Fruit fly (Drosophila melanogaster): Measurements from ENCODE around the gene Ptp10D.
"Not testable (repeated sequence)": the region's sequence is repeated elsewhere in the genome, so short reads cannot be mapped to it uniquely, and the experiment has no call there.

Gene Ptp10D

DNA sequence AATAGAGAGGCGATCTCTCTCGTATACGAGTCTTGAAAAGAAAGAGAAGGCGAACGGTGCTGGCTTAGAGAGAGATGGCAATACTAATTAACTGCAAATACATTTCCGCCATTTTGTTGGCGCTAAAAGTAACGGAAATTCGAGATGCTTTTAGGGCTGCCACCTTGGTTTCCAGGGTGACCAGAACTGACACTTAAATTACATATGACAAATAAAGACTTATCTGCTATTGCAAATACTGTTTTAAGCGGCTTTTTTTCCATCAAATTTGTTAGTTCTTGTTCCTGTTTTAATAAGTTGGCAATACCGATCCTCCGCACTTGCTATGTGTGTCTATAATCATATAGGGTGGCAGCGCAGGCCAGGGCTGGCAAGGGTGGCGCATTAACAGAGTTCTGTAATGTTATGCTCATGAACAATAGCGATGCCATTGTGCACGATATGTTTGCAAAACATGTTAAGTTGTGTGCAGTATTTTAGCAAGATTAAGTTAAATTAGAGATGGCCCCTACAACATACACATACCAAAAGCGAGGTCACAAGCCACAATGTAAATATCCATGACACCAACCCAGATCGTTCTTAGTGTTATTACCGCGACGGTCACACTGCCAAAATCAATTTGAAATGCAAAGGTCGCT, 41.5 kb upstream of the Ptp10D start, which contains the start of gene nod:
nod (plus strand) TSS at position 573 of the 641 bp plus-strand sequence.
- TF ChIP-seq CG32121 (GFP tag; IDR thresholded peaks at IDR 0.05): peak; percentile 47; the same call in 1 of the 2 replicates
- TF ChIP-seq Pif1B (GFP tag; optimal IDR thresholded peaks at IDR 0.05): no peak
- no peak for TF ChIP-seq CG10348 (GFP tag; IDR thresholded peaks at IDR 0.05)
- TF ChIP-seq rn (GFP tag; IDR thresholded peaks at IDR 0.05): no peak
- TF ChIP-seq CG4496 (GFP tag; IDR thresholded peaks at IDR 0.05): 0 out of 3 replicates have a peak, but pooled peaks have one; percentile 45
- TF ChIP-seq gl (tag; optimal IDR thresholded peaks at IDR 0.05): no peak
- TF ChIP-seq CG15710 (tag; optimal IDR thresholded peaks at IDR 0.05): peak; percentile 9
- TF ChIP-seq Pif1A (GFP tag; optimal IDR thresholded peaks at IDR 0.05): no peak
- TF ChIP-seq CG13204 (GFP tag; optimal IDR thresholded peaks at IDR 0.05): no peak
- TF ChIP-seq CG17806 (tag; optimal IDR thresholded peaks at IDR 0.05): peak; percentile 35
- 0 out of 3 replicates have a peak, but pooled peaks have one; percentile 55 for TF ChIP-seq fd96Ca (GFP tag; IDR thresholded peaks at IDR 0.05)
- no peak; the same call in 1 of the 2 replicates for TF ChIP-seq Ets98B (GFP tag; IDR thresholded peaks at IDR 0.05)
- 0 out of 2 replicates have a peak, but pooled peaks have one; percentile 21 for TF ChIP-seq CG12605 (GFP tag; IDR thresholded peaks at IDR 0.05)
- peak; percentile 27 for TF ChIP-seq CG9948 (tag; optimal IDR thresholded peaks at IDR 0.05)
- peak; percentile 31 for TF ChIP-seq Snoo (tag; optimal IDR thresholded peaks at IDR 0.05)
- TF ChIP-seq CG14655 (GFP tag; optimal IDR thresholded peaks at IDR 0.05): no peak
- no peak for TF ChIP-seq EcR (GFP tag; optimal IDR thresholded peaks at IDR 0.05)
- peak; percentile 35 for TF ChIP-seq CG8159 (tag; optimal IDR thresholded peaks at IDR 0.05)
- peak; percentile 4 for TF ChIP-seq CG8301 (tag; optimal IDR thresholded peaks at IDR 0.05)
- peak; percentile 2 for TF ChIP-seq CG34367 (tag; optimal IDR thresholded peaks at IDR 0.05)
- TF ChIP-seq D1 (tag; optimal IDR thresholded peaks at IDR 0.05): no peak

DNA sequence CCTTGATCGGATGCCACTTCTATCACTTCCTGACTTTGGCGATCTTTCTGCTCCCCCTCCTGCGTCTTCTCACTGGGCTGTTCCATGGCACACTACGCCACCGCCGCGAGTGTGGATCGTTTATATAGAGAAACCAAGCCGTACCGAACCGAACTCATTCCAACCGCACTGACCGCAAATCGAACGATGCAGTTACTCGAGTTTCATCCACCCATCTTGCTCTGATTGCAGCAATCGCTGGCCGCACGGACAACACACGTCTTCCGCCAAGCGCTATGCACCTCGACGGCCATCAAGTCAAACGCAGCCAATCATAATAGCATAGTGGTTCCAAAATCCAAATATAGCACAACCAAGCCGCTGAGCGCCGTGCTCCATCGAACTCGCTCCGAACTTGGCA, 37.7 kb upstream of the Ptp10D start, which contains the start of gene pkm:
pkm (minus strand) TSS at position 101 of the 400 bp plus-strand sequence.
- TF ChIP-seq Ets98B (GFP tag; IDR thresholded peaks at IDR 0.05) (no peak), CG32121 (GFP tag; IDR thresholded peaks at IDR 0.05) (no peak), CG12605 (GFP tag; IDR thresholded peaks at IDR 0.05) (no peak), Snoo (tag; optimal IDR thresholded peaks at IDR 0.05) (no peak), gl (tag; optimal IDR thresholded peaks at IDR 0.05) (no peak), EcR (GFP tag; optimal IDR thresholded peaks at IDR 0.05) (no peak), CG9948 (tag; optimal IDR thresholded peaks at IDR 0.05) (no peak), Pif1B (GFP tag; optimal IDR thresholded peaks at IDR 0.05) (no peak), Pif1A (GFP tag; optimal IDR thresholded peaks at IDR 0.05) (no peak), D1 (tag; optimal IDR thresholded peaks at IDR 0.05) (no peak), CG4496 (GFP tag; IDR thresholded peaks at IDR 0.05) (no peak), rn (GFP tag; IDR thresholded peaks at IDR 0.05) (no peak), CG34367 (tag; optimal IDR thresholded peaks at IDR 0.05) (no peak), CG13204 (GFP tag; optimal IDR thresholded peaks at IDR 0.05) (no peak)

DNA sequence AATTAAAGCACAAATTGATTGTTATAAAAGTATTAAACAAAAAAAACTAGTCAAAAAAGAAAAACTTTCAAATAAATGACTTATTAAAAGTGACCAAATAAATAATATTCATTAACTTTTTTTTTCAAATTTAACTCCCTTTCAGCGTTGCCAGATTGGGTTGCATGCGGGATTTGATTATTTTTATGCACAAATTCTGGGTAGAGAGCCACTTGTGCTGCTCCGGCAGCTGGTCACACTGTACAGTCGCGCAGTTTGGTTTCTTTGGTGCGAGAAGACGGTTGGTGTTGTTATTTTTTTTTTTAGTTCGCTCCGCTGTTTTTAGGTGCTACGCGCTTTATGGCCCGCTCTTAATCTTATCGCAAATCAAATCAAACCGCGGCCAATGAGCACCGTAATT, 22.2 kb upstream of the Ptp10D start, which contains the start of gene rho-4:
rho-4 (plus strand) TSS at position 250 of the 400 bp plus-strand sequence.
- not testable (repeated sequence) for TF ChIP-seq fd96Ca (GFP tag; IDR thresholded peaks at IDR 0.05); CG14655 (GFP tag; optimal IDR thresholded peaks at IDR 0.05); D1 (tag; optimal IDR thresholded peaks at IDR 0.05)

DNA sequence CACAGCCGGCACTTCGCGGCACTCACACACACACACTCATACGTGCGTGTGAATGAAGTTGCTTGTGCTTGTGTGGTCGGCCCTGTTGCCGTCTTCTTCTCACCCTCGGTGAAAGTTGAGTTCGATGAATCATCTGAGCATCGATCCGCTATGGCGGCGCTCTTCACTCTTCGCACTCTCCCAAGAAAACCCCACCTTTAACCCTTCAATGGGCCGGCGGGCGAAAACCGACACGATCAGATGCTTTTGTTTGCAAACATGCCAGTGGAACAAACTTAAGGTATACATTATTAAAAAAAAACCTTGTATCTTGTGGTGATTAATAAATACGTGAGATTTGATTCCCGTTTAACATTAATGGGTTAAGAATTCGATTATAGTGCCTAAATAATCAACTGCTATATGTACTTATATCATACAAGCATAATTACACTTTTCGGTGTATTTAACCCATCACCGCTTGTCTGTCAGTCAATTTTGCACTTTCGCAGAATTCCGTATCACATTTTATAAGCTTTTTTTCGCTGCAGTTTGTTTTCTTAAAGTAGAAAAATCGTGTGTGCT, 20.9 kb upstream of the Ptp10D start:
- TF ChIP-seq CG17806 (tag; optimal IDR thresholded peaks at IDR 0.05) (peak; percentile 27), CG32121 (GFP tag; IDR thresholded peaks at IDR 0.05) (no peak), CG4496 (GFP tag; IDR thresholded peaks at IDR 0.05) (peak; percentile 31; the same call in 2 of the 3 replicates), CG15710 (tag; optimal IDR thresholded peaks at IDR 0.05) (peak; percentile 25), CG12605 (GFP tag; IDR thresholded peaks at IDR 0.05) (no peak; the same call in 1 of the 2 replicates), fd96Ca (GFP tag; IDR thresholded peaks at IDR 0.05) (peak; percentile 49; the same call in 1 of the 3 replicates), CG14655 (GFP tag; optimal IDR thresholded peaks at IDR 0.05) (no peak), Pif1B (GFP tag; optimal IDR thresholded peaks at IDR 0.05) (peak; percentile 55), Pif1A (GFP tag; optimal IDR thresholded peaks at IDR 0.05) (peak; percentile 63), CG8301 (tag; optimal IDR thresholded peaks at IDR 0.05) (peak; percentile 15), Snoo (tag; optimal IDR thresholded peaks at IDR 0.05) (peak; percentile 6), EcR (GFP tag; optimal IDR thresholded peaks at IDR 0.05) (peak; percentile 67)

DNA sequence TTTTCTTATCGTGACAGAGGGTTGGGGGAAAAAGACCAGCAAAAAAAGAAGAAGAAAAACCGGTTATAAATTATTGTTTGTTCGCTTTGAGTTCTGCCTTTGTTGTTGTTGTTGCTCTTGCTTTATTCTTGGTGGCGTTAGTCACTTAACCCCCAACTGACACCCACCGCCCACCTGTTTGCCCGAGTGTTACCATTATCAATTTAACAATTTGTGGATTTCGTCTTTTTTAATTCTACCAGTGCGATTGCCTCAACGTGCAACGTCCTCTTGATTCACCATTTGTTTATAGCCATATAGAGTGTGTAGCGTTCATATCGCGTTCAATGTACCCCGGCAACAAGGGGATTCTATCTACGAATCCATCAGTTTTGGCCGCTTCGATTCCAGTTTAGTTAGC, 20.4 kb upstream of the Ptp10D start:
- TF ChIP-seq Snoo (tag; optimal IDR thresholded peaks at IDR 0.05) (no peak), CG8301 (tag; optimal IDR thresholded peaks at IDR 0.05) (no peak), gl (tag; optimal IDR thresholded peaks at IDR 0.05) (no peak), CG17806 (tag; optimal IDR thresholded peaks at IDR 0.05) (no peak), CG14655 (GFP tag; optimal IDR thresholded peaks at IDR 0.05) (no peak), CG12605 (GFP tag; IDR thresholded peaks at IDR 0.05) (0 out of 2 replicates have a peak, but pooled peaks have one; percentile 22), D1 (tag; optimal IDR thresholded peaks at IDR 0.05) (no peak)

DNA sequence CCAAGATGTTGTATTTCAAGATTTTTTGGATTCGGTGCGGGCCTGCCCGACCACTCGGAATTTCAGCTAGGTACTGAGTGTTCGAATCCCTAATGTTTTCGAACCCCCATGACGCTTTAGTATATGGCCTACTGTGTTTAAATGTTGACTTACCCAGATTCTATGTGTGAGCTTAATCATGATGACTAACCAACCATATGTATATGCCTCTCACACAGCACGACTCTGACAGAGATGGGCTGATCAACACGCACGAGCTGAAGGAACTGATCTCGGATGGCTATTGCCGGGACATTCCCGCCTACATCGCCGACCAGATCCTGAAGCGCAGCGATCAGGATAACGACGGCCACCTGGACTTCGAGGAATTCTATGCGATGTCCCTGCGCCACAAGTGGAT, 17.7 kb upstream of the Ptp10D start, which contains the start of gene CG2533:
CG2533 (minus strand) TSS at position 101 of the 400 bp plus-strand sequence.
- TF ChIP-seq CG8159 (tag; optimal IDR thresholded peaks at IDR 0.05): no peak
- no peak for TF ChIP-seq CG15710 (tag; optimal IDR thresholded peaks at IDR 0.05)
- TF ChIP-seq CG4496 (GFP tag; IDR thresholded peaks at IDR 0.05): no peak
- no peak for TF ChIP-seq EcR (GFP tag; optimal IDR thresholded peaks at IDR 0.05)
- no peak for TF ChIP-seq CG12605 (GFP tag; IDR thresholded peaks at IDR 0.05)

Data from whole organism, pupa.